Fruit fly (Drosophila melanogaster) whole organism, embryonic: Measurements from ENCODE around the gene CG11263.

Experiments used
- B-H1 ChIP-seq: fragments of 200-800 bp; sonication (Bioruptor generic); IDR thresholded peaks from 3 replicates; pipeline ENCODE4 v1.3.6; 2022; ENCODE audit warnings: missing biosample characterization, missing genetic modification characterization
- CG10209 ChIP-seq: fragments of 200-800 bp; sonication (Bioruptor generic); optimal IDR thresholded peaks from 3 replicates; lab custom pipeline; 2017; ENCODE audit warnings: missing biosample characterization, mild to moderate bottlenecking, missing genetic modification characterization, missing genetic modification reagents
- CG11093 ChIP-seq: fragments of 200-800 bp; sonication (Bioruptor generic); IDR thresholded peaks from 3 replicates; pipeline ENCODE4 v1.3.6; 2022; ENCODE audit warnings: missing biosample characterization, missing genetic modification characterization
- CG11456 ChIP-seq: fragments of 200-800 bp; sonication (Bioruptor generic); IDR thresholded peaks from 3 replicates; pipeline ENCODE4 v1.3.6; 2022; ENCODE audit warnings: missing biosample characterization, missing genetic modification characterization
- CG13287 ChIP-seq: fragments of 200-800 bp; sonication (Bioruptor generic); IDR thresholded peaks from 2 replicates; pipeline ENCODE4 v1.3.6; 2022; ENCODE audit warnings: missing biosample characterization, missing genetic modification characterization; ENCODE audit not compliant: partially characterized antibody
- CG15073 ChIP-seq: fragments of 200-800 bp; sonication (Bioruptor generic); optimal IDR thresholded peaks from 2 replicates; lab custom pipeline; 2016; ENCODE audit warnings: missing biosample characterization, missing genetic modification characterization
- CG17328 ChIP-seq: fragments of 200-800 bp; sonication (Bioruptor generic); IDR thresholded peaks from 2 replicates; pipeline ENCODE4 v1.3.6; 2022; ENCODE audit warnings: missing biosample characterization, missing genetic modification characterization
- CG31224 ChIP-seq: fragments of 200-800 bp; sonication (Bioruptor generic); IDR thresholded peaks from 2 replicates; pipeline ENCODE4 v1.3.6; 2022; ENCODE audit warnings: missing biosample characterization, missing genetic modification characterization
- CG31441 ChIP-seq: fragments of 200-800 bp; sonication (Bioruptor generic); IDR thresholded peaks from 2 replicates; pipeline ENCODE4 v1.3.6; 2022; ENCODE audit warnings: missing biosample characterization, missing genetic modification characterization
- CG33213 ChIP-seq: fragments of 200-800 bp; sonication (Bioruptor generic); optimal IDR thresholded peaks from 3 replicates; lab custom pipeline; 2016; ENCODE audit warnings: missing biosample characterization, missing genetic modification characterization
- CG4404 ChIP-seq: fragments of 200-800 bp; sonication (Bioruptor generic); IDR thresholded peaks from 2 replicates; pipeline ENCODE4 v1.3.6; 2022; ENCODE audit warnings: missing biosample characterization, missing genetic modification characterization
- CG5245 ChIP-seq: fragments of 200-800 bp; sonication (Bioruptor generic); optimal IDR thresholded peaks from 3 replicates; lab custom pipeline; 2016; ENCODE audit warnings: missing biosample characterization, missing genetic modification characterization
- CG7786 ChIP-seq: fragments of 200-800 bp; sonication (Bioruptor generic); optimal IDR thresholded peaks from 2 replicates; lab custom pipeline; 2016; ENCODE audit warnings: missing biosample characterization, missing genetic modification characterization
- CG8765 ChIP-seq: fragments of 200-800 bp; sonication (Bioruptor generic); IDR thresholded peaks from 2 replicates; pipeline ENCODE4 v1.3.6; 2022; ENCODE audit warnings: missing biosample characterization, missing genetic modification characterization
- Doc3 ChIP-seq: fragments of 200-800 bp; sonication (Bioruptor generic); IDR thresholded peaks from 3 replicates; pipeline ENCODE4 v1.3.6; 2022; ENCODE audit warnings: missing biosample characterization, missing genetic modification characterization; ENCODE audit not compliant: partially characterized antibody
- HLH4C ChIP-seq: fragments of 200-800 bp; sonication (Bioruptor generic); IDR thresholded peaks from 3 replicates; pipeline ENCODE4 v1.3.6; 2022; ENCODE audit warnings: missing biosample characterization, missing genetic modification characterization; ENCODE audit not compliant: partially characterized antibody
- Lhr ChIP-seq: fragments of 200-800 bp; sonication (Bioruptor generic); optimal IDR thresholded peaks from 3 replicates; lab custom pipeline; 2017; ENCODE audit warnings: mild to moderate bottlenecking, missing biosample characterization, missing genetic modification reagents, missing genetic modification characterization
- MESR4 ChIP-seq: fragments of 200-800 bp; sonication (Bioruptor generic); optimal IDR thresholded peaks from 2 replicates; lab custom pipeline; 2018; ENCODE audit warnings: missing biosample characterization, mild to moderate bottlenecking, missing genetic modification characterization, moderate library complexity
- Nf-YC ChIP-seq: fragments of 200-800 bp; optimal IDR thresholded peaks from 3 replicates; lab custom pipeline; 2019; ENCODE audit warnings: missing biosample characterization, mild to moderate bottlenecking, missing genetic modification characterization, moderate library complexity
- NfI ChIP-seq: fragments of 200-800 bp; sonication (Bioruptor generic); optimal IDR thresholded peaks from 3 replicates; lab custom pipeline; 2018; ENCODE audit warnings: missing biosample characterization, mild to moderate bottlenecking, missing genetic modification characterization, moderate library complexity
- PHDP ChIP-seq: fragments of 200-800 bp; sonication (Bioruptor generic); optimal IDR thresholded peaks from 3 replicates; lab custom pipeline; 2018; ENCODE audit warnings: missing biosample characterization, mild to moderate bottlenecking, missing genetic modification characterization, moderate library complexity
- Rfx ChIP-seq: fragments of 200-800 bp; sonication (Bioruptor generic); IDR thresholded peaks from 2 replicates; pipeline ENCODE4 v1.3.6; 2022; ENCODE audit warnings: missing biosample characterization, missing genetic modification characterization
- Scr ChIP-seq: fragments of 200-800 bp; sonication (Bioruptor generic); IDR thresholded peaks from 2 replicates; pipeline ENCODE4 v1.3.6; 2022; ENCODE audit warnings: missing biosample characterization, missing genetic modification characterization; ENCODE audit not compliant: partially characterized antibody
- Tbp ChIP-seq: fragments of >200 bp; optimal IDR thresholded peaks from 2 replicates; lab custom pipeline; 2018; ENCODE audit warnings: missing biosample characterization, missing genetic modification characterization
- Xrp1 ChIP-seq: fragments of 200-800 bp; sonication (Bioruptor generic); IDR thresholded peaks from 2 replicates; pipeline ENCODE4 v1.3.6; 2022; ENCODE audit warnings: missing biosample characterization, missing genetic modification characterization
- al ChIP-seq: fragments of 200-800 bp; sonication (Bioruptor generic); IDR thresholded peaks from 2 replicates; pipeline ENCODE4 v1.3.6; 2022; ENCODE audit warnings: missing biosample characterization, missing genetic modification characterization
- bsh ChIP-seq, 2 experiments: fragments of 200-800 bp; sonication (Bioruptor generic); optimal IDR thresholded peaks; 2 replicates each; lab custom pipeline; 2017 to 2018; ENCODE audit warnings: mild to moderate bottlenecking in 2 of 2, missing biosample characterization in 2 of 2, missing genetic modification characterization in 2 of 2, moderate library complexity in 1 of 2
- chinmo ChIP-seq: fragments of 200-800 bp; sonication (Bioruptor generic); IDR thresholded peaks from 4 replicates; pipeline ENCODE4 v1.3.6; 2022; ENCODE audit warnings: missing biosample characterization, missing genetic modification characterization; ENCODE audit not compliant: partially characterized antibody
- dan ChIP-seq: fragments of 200-800 bp; sonication (Bioruptor generic); IDR thresholded peaks from 2 replicates; pipeline ENCODE4 v1.3.6; 2022; ENCODE audit warnings: missing biosample characterization, missing genetic modification characterization
- dm ChIP-seq: fragments of 200-800 bp; sonication (Bioruptor generic); optimal IDR thresholded peaks from 3 replicates; lab custom pipeline; 2016; ENCODE audit warnings: missing biosample characterization, missing genetic modification characterization
- dpn ChIP-seq, 2 experiments: fragments of 200-800 bp; sonication (Bioruptor generic); optimal IDR thresholded peaks; 3 replicates each; lab custom pipeline; 2016; ENCODE audit warnings: missing biosample characterization in 2 of 2, missing genetic modification characterization in 2 of 2
- fru ChIP-seq: fragments of >200 bp; optimal IDR thresholded peaks from 2 replicates; lab custom pipeline; 2017
- gsb ChIP-seq: fragments of 200-800 bp; sonication (Bioruptor generic); IDR thresholded peaks from 2 replicates; pipeline ENCODE4 v1.3.6; 2022; ENCODE audit warnings: missing biosample characterization, missing genetic modification characterization
- kay ChIP-seq: fragments of 200-800 bp; sonication (Bioruptor generic); optimal IDR thresholded peaks from 2 replicates; lab custom pipeline; 2016; ENCODE audit warnings: missing biosample characterization, missing genetic modification characterization
- kni ChIP-seq: fragments of 200-800 bp; sonication (Bioruptor generic); optimal IDR thresholded peaks from 3 replicates; lab custom pipeline; 2017; ENCODE audit warnings: mild to moderate bottlenecking, missing biosample characterization, missing genetic modification reagents, missing genetic modification characterization
- knrl ChIP-seq: fragments of 200-800 bp; sonication (Bioruptor generic); IDR thresholded peaks from 3 replicates; pipeline ENCODE4 v1.3.6; 2022; ENCODE audit warnings: missing biosample characterization, missing genetic modification characterization; ENCODE audit not compliant: partially characterized antibody
- maf-S ChIP-seq: fragments of 200-800 bp; sonication (Bioruptor generic); optimal IDR thresholded peaks from 2 replicates; lab custom pipeline; 2016; ENCODE audit warnings: missing biosample characterization, missing genetic modification characterization
- mirr ChIP-seq: fragments of 200-800 bp; sonication (Bioruptor generic); optimal IDR thresholded peaks from 3 replicates; lab custom pipeline; 2018; ENCODE audit warnings: missing biosample characterization, mild to moderate bottlenecking, missing genetic modification characterization
- mld ChIP-seq: fragments of 200-800 bp; sonication (Bioruptor generic); IDR thresholded peaks from 3 replicates; pipeline ENCODE4 v1.3.6; 2022; ENCODE audit warnings: missing biosample characterization, missing genetic modification characterization; ENCODE audit not compliant: partially characterized antibody
- nerfin-1 ChIP-seq: fragments of 200-800 bp; sonication (Bioruptor generic); optimal IDR thresholded peaks from 3 replicates; lab custom pipeline; 2019; ENCODE audit warnings: missing biosample characterization, mild to moderate bottlenecking, missing genetic modification characterization, moderate library complexity
- ranshi ChIP-seq: fragments of 200-800 bp; sonication (Bioruptor generic); IDR thresholded peaks from 2 replicates; pipeline ENCODE4 v1.3.6; 2022; ENCODE audit warnings: missing biosample characterization, missing genetic modification characterization
- run ChIP-seq: fragments of 200-800 bp; sonication (Bioruptor generic); optimal IDR thresholded peaks from 3 replicates; lab custom pipeline; 2018; ENCODE audit warnings: missing biosample characterization, mild to moderate bottlenecking, missing genetic modification characterization
- scrt ChIP-seq: fragments of 200-800 bp; sonication (Bioruptor generic); optimal IDR thresholded peaks from 2 replicates; lab custom pipeline; 2018; ENCODE audit warnings: missing biosample characterization, mild to moderate bottlenecking, missing genetic modification characterization, moderate library complexity
- sens-2 ChIP-seq: fragments of 200-800 bp; sonication (Bioruptor generic); IDR thresholded peaks from 2 replicates; pipeline ENCODE4 v1.3.6; 2022; ENCODE audit warnings: missing biosample characterization, missing genetic modification characterization
- sqz ChIP-seq: fragments of 200-800 bp; sonication (Bioruptor generic); optimal IDR thresholded peaks from 3 replicates; lab custom pipeline; 2018; ENCODE audit warnings: missing biosample characterization, mild to moderate bottlenecking, missing genetic modification characterization
- vfl ChIP-seq: fragments of 200-800 bp; sonication (Bioruptor generic); optimal IDR thresholded peaks from 2 replicates; lab custom pipeline; 2016; ENCODE audit warnings: missing biosample characterization, missing genetic modification characterization
- vvl ChIP-seq: fragments of 200-800 bp; sonication (Bioruptor generic); IDR thresholded peaks from 2 replicates; pipeline ENCODE4 v1.3.6; 2022; ENCODE audit warnings: missing biosample characterization, missing genetic modification characterization
- wdn ChIP-seq: fragments of 200-800 bp; sonication (Bioruptor generic); IDR thresholded peaks from 2 replicates; pipeline ENCODE4 v1.3.6; 2022; ENCODE audit warnings: missing biosample characterization, missing genetic modification characterization
- zf30C ChIP-seq: fragments of 200-800 bp; sonication (Bioruptor generic); optimal IDR thresholded peaks from 3 replicates; lab custom pipeline; 2018; ENCODE audit warnings: missing biosample characterization, mild to moderate bottlenecking, missing genetic modification characterization
- zfh2 ChIP-seq: fragments of 200-800 bp; sonication (Bioruptor generic); optimal IDR thresholded peaks from 2 replicates; lab custom pipeline; 2016; ENCODE audit warnings: missing biosample characterization, missing genetic modification characterization

Gene CG11263

DNA sequence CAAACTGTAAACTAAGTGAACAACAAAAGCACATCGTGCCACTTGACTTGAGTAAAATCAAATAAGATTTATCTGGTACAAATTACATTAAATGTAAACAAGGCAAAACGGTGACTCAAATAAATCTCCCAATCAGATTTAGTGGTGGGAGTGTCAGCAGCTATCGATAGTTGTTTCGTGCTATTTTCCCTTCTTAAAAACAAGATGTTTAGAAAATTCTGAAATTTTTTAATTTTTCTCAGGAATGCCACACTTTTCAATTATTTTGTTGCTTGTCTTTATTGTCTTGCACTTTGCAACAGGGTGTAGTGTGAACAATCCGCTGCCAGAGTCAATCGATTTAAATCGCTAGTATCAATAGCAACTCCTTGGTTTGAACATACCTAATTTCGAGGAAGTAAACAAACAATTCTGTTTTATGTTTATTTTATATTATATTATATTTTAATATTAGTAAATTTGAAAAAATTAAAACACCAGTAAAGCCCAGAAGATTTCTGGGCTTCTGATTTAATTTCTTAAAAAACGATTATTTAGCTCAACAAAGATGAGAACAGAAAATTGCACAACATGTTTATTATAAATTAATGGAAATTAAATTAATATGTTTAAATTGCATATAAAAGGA lies 8.7 kb downstream of the CG11263 start, which contains the start of gene MICAL-like (continued):
- TF ChIP-seq gsb: no peak
- no peak for TF ChIP-seq Lhr (GFP tag; lab: Kevin White, UChicago)
- peak; percentile 40 for TF ChIP-seq ranshi (GFP tag; lab: Robert Waterston, UW)
- peak; percentile 88 for TF ChIP-seq knrl (GFP tag; lab: Robert Waterston, UW)
- TF ChIP-seq CG11093: no peak
- TF ChIP-seq fru (lab: Kevin White, UChicago): no peak
- no peak for TF ChIP-seq zf30C (GFP tag; lab: Kevin White, UChicago)
- peak in 1 of 2 experiments; percentile 28 for TF ChIP-seq bsh (GFP tag; optimal IDR thresholded peaks at IDR 0.05; lab: Kevin White, UChicago)
- TF ChIP-seq dm (GFP tag; lab: Kevin White, UChicago): no peak
- TF ChIP-seq CG11456 (GFP tag; lab: Robert Waterston, UW): peak; percentile 4; the same call in 1 of the 3 replicates
- peak; percentile 79 for TF ChIP-seq kay (GFP tag; lab: Kevin White, UChicago)
- no peak for TF ChIP-seq CG31224 (GFP tag; lab: Robert Waterston, UW)
- TF ChIP-seq vfl (GFP tag; lab: Kevin White, UChicago): no peak
- peak; percentile 16; the same call in 1 of the 2 replicates for TF ChIP-seq CG17328
- TF ChIP-seq scrt (GFP tag; lab: Kevin White, UChicago): no peak
- TF ChIP-seq mld (GFP tag; lab: Robert Waterston, UW): peak; percentile 68; the same call in 1 of the 3 replicates
- no peak for TF ChIP-seq CG10209 (GFP tag; lab: Kevin White, UChicago)
- TF ChIP-seq HLH4C (GFP tag; lab: Robert Waterston, UW): peak; percentile 79
- no peak for TF ChIP-seq CG8765 (GFP tag; lab: Robert Waterston, UW)
- no peak for TF ChIP-seq run (tag; lab: Kevin White, UChicago)
- peak; percentile 50 for TF ChIP-seq zfh2 (GFP tag; lab: Kevin White, UChicago)
- TF ChIP-seq Rfx (GFP tag; lab: Robert Waterston, UW): peak; percentile 55
- no peak for TF ChIP-seq sens-2 (GFP tag; lab: Robert Waterston, UW)
- TF ChIP-seq nerfin-1 (tag; lab: Kevin White, UChicago): no peak
- no peak for TF ChIP-seq MESR4 (GFP tag; lab: Kevin White, UChicago)
- peak; percentile 6; the same call in 1 of the 2 replicates for TF ChIP-seq vvl
- no peak for TF ChIP-seq Nf-YC (tag; lab: Kevin White, UChicago)
- no peak for TF ChIP-seq Tbp
- peak; percentile 80; the same call in 2 of the 4 replicates for TF ChIP-seq chinmo (GFP tag; lab: Robert Waterston, UW)
- peak; percentile 39 for TF ChIP-seq NfI (GFP tag; lab: Kevin White, UChicago)
- TF ChIP-seq sqz: no peak
- TF ChIP-seq CG5245 (GFP tag; lab: Kevin White, UChicago): peak; percentile 13
- peak; percentile 90 for TF ChIP-seq Scr (GFP tag; lab: Robert Waterston, UW)
- TF ChIP-seq PHDP (tag; lab: Kevin White, UChicago): no peak
- TF ChIP-seq wdn (GFP tag; lab: Robert Waterston, UW): no peak
- peak; percentile 2 for TF ChIP-seq CG15073 (GFP tag; lab: Kevin White, UChicago)
- TF ChIP-seq dpn (GFP tag; optimal IDR thresholded peaks at IDR 0.05; lab: Kevin White, UChicago): peak in 1 of 2 experiments; percentile 21
- TF ChIP-seq maf-S (GFP tag; lab: Kevin White, UChicago): no peak
- peak; percentile 97 for TF ChIP-seq Doc3 (GFP tag; lab: Robert Waterston, UW)
- TF ChIP-seq CG7786: peak; percentile 22
- TF ChIP-seq Xrp1 (GFP tag; lab: Robert Waterston, UW): peak; percentile 6; the same call in 1 of the 2 replicates
- no peak for TF ChIP-seq mirr
- TF ChIP-seq dan (GFP tag; lab: Robert Waterston, UW): no peak
- TF ChIP-seq CG4404 (GFP tag; lab: Robert Waterston, UW): peak; percentile 30
- TF ChIP-seq CG33213 (GFP tag; lab: Kevin White, UChicago): peak; percentile 45
- no peak for TF ChIP-seq CG31441 (GFP tag; lab: Robert Waterston, UW)
- TF ChIP-seq B-H1 (GFP tag; lab: Robert Waterston, UW): no peak
- peak; percentile 40; the same call in 1 of the 2 replicates for TF ChIP-seq al
- no peak for TF ChIP-seq kni
- peak; percentile 89 for TF ChIP-seq CG13287 (GFP tag; lab: Robert Waterston, UW)
